Fruit fly (Drosophila melanogaster) whole organism, embryonic: ENCODE measurements around the gene path.
A peak's percentile ranks its signal among the peaks of the same experiment; 100 is the strongest.

ENCODE experiments used
- ATbp ChIP-seq: fragments of 200-800 bp; sonication (Bioruptor generic); optimal IDR thresholded peaks from 2 replicates; lab custom pipeline; 2017; ENCODE audit warnings: missing biosample characterization, mild to moderate bottlenecking, missing genetic modification characterization, missing genetic modification reagents
- Asciz ChIP-seq: fragments of 200-800 bp; sonication (Bioruptor generic); optimal IDR thresholded peaks from 2 replicates; lab custom pipeline; 2017; ENCODE audit warnings: missing biosample characterization, mild to moderate bottlenecking, missing genetic modification characterization, missing genetic modification reagents
- Awh ChIP-seq: fragments of 200-800 bp; sonication (Bioruptor generic); IDR thresholded peaks from 2 replicates; pipeline ENCODE4, ENCODE4 v1.3.6; 2022; ENCODE audit warnings: missing biosample characterization, missing genetic modification characterization
- Bdp1 ChIP-seq: fragments of 200-800 bp; sonication (Bioruptor generic); optimal IDR thresholded peaks from 3 replicates; lab custom pipeline; 2016; ENCODE audit warnings: missing biosample characterization, missing genetic modification characterization
- BtbVII ChIP-seq: fragments of 200-800 bp; sonication (Bioruptor generic); optimal IDR thresholded peaks from 3 replicates; lab custom pipeline; 2017; ENCODE audit warnings: missing biosample characterization, mild to moderate bottlenecking, missing genetic modification characterization
- CG10366 ChIP-seq: fragments of 200-800 bp; sonication (Bioruptor generic); IDR thresholded peaks from 2 replicates; pipeline ENCODE4 v1.3.6; 2022; ENCODE audit warnings: missing biosample characterization, missing genetic modification characterization
- CG10431 ChIP-seq: fragments of 200-800 bp; sonication (Bioruptor generic); optimal IDR thresholded peaks from 3 replicates; lab custom pipeline; 2018; ENCODE audit warnings: missing biosample characterization, mild to moderate bottlenecking, missing genetic modification characterization
- CG11723 ChIP-seq: fragments of 200-800 bp; sonication (Bioruptor generic); optimal IDR thresholded peaks from 2 replicates; lab custom pipeline; 2017; ENCODE audit warnings: missing biosample characterization, mild to moderate bottlenecking, missing genetic modification characterization
- CG14050 ChIP-seq: fragments of 200-800 bp; sonication (Bioruptor generic); IDR thresholded peaks from 3 replicates; pipeline ENCODE4 v1.3.6; 2022; ENCODE audit warnings: missing biosample characterization, missing genetic modification characterization
- CG15269 ChIP-seq: fragments of 200-800 bp; sonication (Bioruptor generic); optimal IDR thresholded peaks from 2 replicates; lab custom pipeline; 2018; ENCODE audit warnings: missing biosample characterization, mild to moderate bottlenecking, missing genetic modification characterization, moderate library complexity
- CG1603 ChIP-seq: fragments of 200-800 bp; sonication (Bioruptor generic); optimal IDR thresholded peaks from 2 replicates; lab custom pipeline; 2019; ENCODE audit warnings: missing biosample characterization, mild to moderate bottlenecking, missing genetic modification characterization, moderate library complexity
- CG17612 ChIP-seq: fragments of 200-800 bp; sonication (Bioruptor generic); IDR thresholded peaks from 2 replicates; pipeline ENCODE4 v1.3.6; 2022; ENCODE audit warnings: missing biosample characterization, missing genetic modification characterization
- CG17802 ChIP-seq: fragments of 200-800 bp; sonication (Bioruptor generic); optimal IDR thresholded peaks from 2 replicates; lab custom pipeline; 2018; ENCODE audit warnings: missing biosample characterization, mild to moderate bottlenecking, missing genetic modification characterization, moderate library complexity
- CG18011 ChIP-seq: fragments of 200-800 bp; sonication (Bioruptor generic); optimal IDR thresholded peaks from 2 replicates; lab custom pipeline; 2017; ENCODE audit warnings: missing biosample characterization, missing genetic modification characterization, mild to moderate bottlenecking, moderate library complexity, missing genotype
- CG1832 ChIP-seq: fragments of 200-800 bp; sonication (Bioruptor generic); optimal IDR thresholded peaks from 2 replicates; lab custom pipeline; 2017; ENCODE audit warnings: missing biosample characterization, mild to moderate bottlenecking, missing genetic modification characterization, inconsistent platforms
- CG18476 ChIP-seq: fragments of 200-800 bp; sonication (Bioruptor generic); optimal IDR thresholded peaks from 2 replicates; lab custom pipeline; 2016; ENCODE audit warnings: missing biosample characterization, mild to moderate bottlenecking, missing genetic modification characterization
- CG34376 ChIP-seq: fragments of 200-800 bp; sonication (Bioruptor generic); optimal IDR thresholded peaks from 2 replicates; lab custom pipeline; 2018; ENCODE audit warnings: missing biosample characterization, mild to moderate bottlenecking, missing genetic modification characterization
- CG4360 ChIP-seq: fragments of 200-800 bp; sonication (Bioruptor generic); IDR thresholded peaks from 2 replicates; pipeline ENCODE4 v1.3.6; 2022; ENCODE audit warnings: missing biosample characterization, missing genetic modification characterization
- CG7839 ChIP-seq: fragments of 200-800 bp; sonication (Bioruptor generic); optimal IDR thresholded peaks from 3 replicates; lab custom pipeline; 2018; ENCODE audit warnings: missing biosample characterization, mild to moderate bottlenecking, missing genetic modification characterization, moderate library complexity
- CG8281 ChIP-seq: fragments of 200-800 bp; sonication (Bioruptor generic); optimal IDR thresholded peaks from 2 replicates; lab custom pipeline; 2018; ENCODE audit warnings: missing biosample characterization, mild to moderate bottlenecking, missing genetic modification characterization, moderate library complexity
- CG9215 ChIP-seq: fragments of 200-800 bp; sonication (Bioruptor generic); IDR thresholded peaks from 2 replicates; pipeline ENCODE4 v1.3.6; 2022; ENCODE audit warnings: missing biosample characterization, missing genetic modification characterization
- CG9609 ChIP-seq: fragments of 200-800 bp; sonication (Bioruptor generic); optimal IDR thresholded peaks from 3 replicates; lab custom pipeline; 2016; ENCODE audit warnings: missing biosample characterization, missing genetic modification characterization
- CG9797 ChIP-seq: fragments of 200-800 bp; sonication (Bioruptor generic); optimal IDR thresholded peaks from 3 replicates; lab custom pipeline; 2018; ENCODE audit warnings: missing biosample characterization, mild to moderate bottlenecking, missing genetic modification characterization
- D ChIP-seq, 2 experiments: fragments of 200-800 bp in 1 of 2; fragments of >200 bp in 1 of 2; sonication (Bioruptor generic) in 1 of 2; optimal IDR thresholded peaks; 2 replicates in 1 of 2; 3 replicates in 1 of 2; lab custom pipeline; 2017; ENCODE audit warnings: mild to moderate bottlenecking in 1 of 2, missing biosample characterization in 1 of 2, missing genetic modification characterization in 1 of 2, missing genetic modification reagents in 1 of 2
- HLH4C ChIP-seq: fragments of 200-800 bp; sonication (Bioruptor generic); IDR thresholded peaks from 3 replicates; pipeline ENCODE4 v1.3.6; 2022; ENCODE audit warnings: missing biosample characterization, missing genetic modification characterization; ENCODE audit not compliant: partially characterized antibody
- Oaz ChIP-seq: fragments of 200-800 bp; sonication (Bioruptor generic); IDR thresholded peaks from 2 replicates; pipeline ENCODE4 v1.3.6; 2022; ENCODE audit warnings: missing biosample characterization, missing genetic modification characterization
- Ptx1 ChIP-seq: fragments of 200-800 bp; sonication (Bioruptor generic); IDR thresholded peaks from 2 replicates; pipeline ENCODE4 v1.3.6; 2022; ENCODE audit warnings: missing biosample characterization, missing genetic modification characterization
- Sry-β ChIP-seq: fragments of 200-800 bp; sonication (Bioruptor generic); optimal IDR thresholded peaks from 2 replicates; lab custom pipeline; 2018; ENCODE audit warnings: missing biosample characterization, mild to moderate bottlenecking, missing genetic modification characterization, moderate library complexity
- Xbp1 ChIP-seq: fragments of 200-800 bp; sonication (Bioruptor generic); optimal IDR thresholded peaks from 3 replicates; lab custom pipeline; 2016; ENCODE audit warnings: missing biosample characterization, mild to moderate bottlenecking, missing genetic modification characterization
- az2 ChIP-seq: fragments of 200-800 bp; sonication (Bioruptor generic); optimal IDR thresholded peaks from 3 replicates; lab custom pipeline; 2016; ENCODE audit warnings: missing biosample characterization, missing genetic modification characterization
- bowl ChIP-seq: fragments of 200-800 bp; sonication (Bioruptor generic); IDR thresholded peaks from 2 replicates; pipeline ENCODE4 v1.3.6; 2022; ENCODE audit warnings: missing biosample characterization, missing genetic modification characterization
- chinmo ChIP-seq: fragments of 200-800 bp; sonication (Bioruptor generic); IDR thresholded peaks from 4 replicates; pipeline ENCODE4 v1.3.6; 2022; ENCODE audit warnings: missing biosample characterization, missing genetic modification characterization; ENCODE audit not compliant: partially characterized antibody
- chn ChIP-seq: fragments of 200-800 bp; sonication (Bioruptor generic); optimal IDR thresholded peaks from 2 replicates; lab custom pipeline; 2016; ENCODE audit warnings: missing biosample characterization, missing genetic modification characterization
- gt ChIP-seq: fragments of 200-800 bp; sonication (Bioruptor generic); IDR thresholded peaks from 2 replicates; pipeline ENCODE4 v1.3.6; 2022; ENCODE audit warnings: missing biosample characterization, missing genetic modification characterization
- ham ChIP-seq: fragments of 200-800 bp; sonication (Bioruptor generic); IDR thresholded peaks from 2 replicates; pipeline ENCODE4 v1.3.6; 2022; ENCODE audit warnings: missing biosample characterization, missing genetic modification characterization
- insv ChIP-seq, 2 experiments: fragments of 200-800 bp; sonication (Bioruptor generic); optimal IDR thresholded peaks; 3 replicates each; lab custom pipeline; 2016 to 2018; ENCODE audit warnings: missing biosample characterization in 2 of 2, missing genetic modification characterization in 2 of 2
- ken ChIP-seq: fragments of 200-800 bp; sonication (Bioruptor generic); IDR thresholded peaks from 3 replicates; pipeline ENCODE4 v1.3.6; 2022; ENCODE audit warnings: missing biosample characterization, missing genetic modification characterization
- kni ChIP-seq: fragments of 200-800 bp; sonication (Bioruptor generic); optimal IDR thresholded peaks from 3 replicates; lab custom pipeline; 2017; ENCODE audit warnings: mild to moderate bottlenecking, missing biosample characterization, missing genetic modification reagents, missing genetic modification characterization
- lilli ChIP-seq: fragments of 200-800 bp; sonication (Bioruptor generic); optimal IDR thresholded peaks from 3 replicates; lab custom pipeline; 2016; ENCODE audit warnings: missing biosample characterization, missing genetic modification characterization
- oc ChIP-seq: fragments of 200-800 bp; sonication (Bioruptor generic); optimal IDR thresholded peaks from 2 replicates; lab custom pipeline; 2018; ENCODE audit warnings: missing biosample characterization, mild to moderate bottlenecking, missing genetic modification characterization, moderate library complexity
- phol ChIP-seq: fragments of 200-800 bp; sonication (Bioruptor generic); optimal IDR thresholded peaks from 3 replicates; lab custom pipeline; 2018; ENCODE audit warnings: missing biosample characterization, mild to moderate bottlenecking, missing genetic modification characterization, moderate library complexity
- psq ChIP-seq: fragments of 200-800 bp; sonication (Bioruptor generic); optimal IDR thresholded peaks from 2 replicates; lab custom pipeline; 2017; ENCODE audit warnings: missing biosample characterization, missing genetic modification characterization
- sens ChIP-seq: fragments of 200-800 bp; sonication (Bioruptor generic); peaks from one replicate; lab custom pipeline; 2016; ENCODE audit warnings: missing biosample characterization, missing genetic modification characterization
- sob ChIP-seq: fragments of 200-800 bp; sonication (Bioruptor generic); IDR thresholded peaks from 2 replicates; pipeline ENCODE4 v1.3.6; 2022; ENCODE audit warnings: missing biosample characterization, missing genetic modification characterization
- ssp ChIP-seq: fragments of 200-800 bp; sonication (Bioruptor generic); IDR thresholded peaks from 2 replicates; pipeline ENCODE4 v1.3.6; 2022; ENCODE audit warnings: missing biosample characterization, missing genetic modification characterization
- stwl ChIP-seq: fragments of 200-800 bp; sonication (Bioruptor generic); optimal IDR thresholded peaks from 3 replicates; lab custom pipeline; 2018; ENCODE audit warnings: missing biosample characterization, mild to moderate bottlenecking, missing genetic modification characterization, moderate library complexity
- sug ChIP-seq: fragments of 200-800 bp; optimal IDR thresholded peaks from 2 replicates; lab custom pipeline; 2019; ENCODE audit warnings: missing biosample characterization, mild to moderate bottlenecking, missing genetic modification characterization, moderate library complexity
- zen ChIP-seq: fragments of 200-800 bp; sonication (Bioruptor generic); optimal IDR thresholded peaks from 3 replicates; lab custom pipeline; 2018; ENCODE audit warnings: missing biosample characterization, mild to moderate bottlenecking, missing genetic modification characterization, moderate library complexity

path gene

dm6 chr3L:9505007-9505712 is at the start of gene path (continued):
- no peak; the same call in 1 of the 2 replicates for TF ChIP-seq Ptx1 (GFP tag; lab: Robert Waterston, UW)
- TF ChIP-seq CG9797, result no peak
- TF ChIP-seq Asciz (GFP tag; lab: Kevin White, UChicago), result peak; percentile 46
- peak; percentile 54 for TF ChIP-seq sens (GFP tag; lab: Kevin White, UChicago)
- peak; percentile 16; the same call in 1 of the 2 replicates for TF ChIP-seq CG10366
- no peak for TF ChIP-seq CG9609 (GFP tag; lab: Kevin White, UChicago)
- no peak for TF ChIP-seq ssp (GFP tag; lab: Robert Waterston, UW)
- TF ChIP-seq CG17612 (GFP tag; lab: Robert Waterston, UW), result no peak
- no peak for TF ChIP-seq CG9215 (GFP tag; lab: Robert Waterston, UW)
- TF ChIP-seq ham (GFP tag; lab: Robert Waterston, UW), result no peak
- TF ChIP-seq gt (GFP tag; lab: Robert Waterston, UW), result no peak
- peak; percentile 2 for TF ChIP-seq CG10431
- peak; percentile 37 for TF ChIP-seq CG15269 (tag; lab: Kevin White, UChicago)
- peak; percentile 20 for TF ChIP-seq CG1603 (tag; lab: Kevin White, UChicago)
- no peak for TF ChIP-seq D (optimal IDR thresholded peaks at IDR 0.05; lab: Kevin White, UChicago)
- TF ChIP-seq D (GFP tag; optimal IDR thresholded peaks at IDR 0.05; lab: Kevin White, UChicago), result peak; percentile 36
- TF ChIP-seq chn (GFP tag; lab: Kevin White, UChicago), result no peak
- peak; percentile 20; the same call in 2 of the 3 replicates for TF ChIP-seq CG14050 (GFP tag; lab: Robert Waterston, UW)
- no peak for TF ChIP-seq Xbp1 (GFP tag; lab: Kevin White, UChicago)
- no peak for TF ChIP-seq CG18011 (GFP tag; lab: Kevin White, UChicago)
- TF ChIP-seq ken (GFP tag; lab: Robert Waterston, UW), result no peak
- TF ChIP-seq bowl (GFP tag; lab: Robert Waterston, UW), result no peak
- TF ChIP-seq insv (GFP tag; optimal IDR thresholded peaks at IDR 0.05; lab: Kevin White, UChicago), result peak in 1 of 2 experiments; percentile 10
- TF ChIP-seq chinmo (GFP tag; lab: Robert Waterston, UW), result peak; percentile 56; the same call in 2 of the 4 replicates
- no peak for TF ChIP-seq psq (GFP tag; lab: Kevin White, UChicago)
- TF ChIP-seq sug (tag; lab: Kevin White, UChicago), result peak; percentile 9
- TF ChIP-seq stwl (tag; lab: Kevin White, UChicago), result no peak
- TF ChIP-seq CG11723 (GFP tag; lab: Kevin White, UChicago), result no peak
- peak; percentile 53 for TF ChIP-seq CG34376 (GFP tag; lab: Kevin White, UChicago)
- no peak for TF ChIP-seq CG8281 (tag; lab: Kevin White, UChicago)
- 0 out of 2 replicates have a peak, but pooled peaks have one; percentile 24 for TF ChIP-seq sob
- TF ChIP-seq az2 (GFP tag; lab: Kevin White, UChicago), result no peak
- TF ChIP-seq CG17802 (tag; lab: Kevin White, UChicago), result no peak
- TF ChIP-seq BtbVII (GFP tag; lab: Kevin White, UChicago), result peak; percentile 39
- TF ChIP-seq oc, result peak; percentile 6
- no peak for TF ChIP-seq CG4360 (GFP tag; lab: Robert Waterston, UW)
- TF ChIP-seq CG7839 (tag; lab: Kevin White, UChicago), result peak; percentile 56
- TF ChIP-seq Oaz (GFP tag; lab: Robert Waterston, UW), result no peak
- TF ChIP-seq Awh (GFP tag; lab: Robert Waterston, UW), result peak; percentile 10; the same call in 1 of the 2 replicates
- peak; percentile 29 for TF ChIP-seq kni (GFP tag; lab: Kevin White, UChicago)
- TF ChIP-seq Bdp1 (GFP tag; lab: Kevin White, UChicago), result no peak
- peak; percentile 66 for TF ChIP-seq phol (tag; lab: Kevin White, UChicago)
- no peak for TF ChIP-seq zen
- no peak for TF ChIP-seq CG18476 (GFP tag; lab: Kevin White, UChicago)
- peak; percentile 94 for TF ChIP-seq Sry-β (GFP tag; lab: Kevin White, UChicago)
- no peak for TF ChIP-seq CG1832 (GFP tag; lab: Kevin White, UChicago)
- TF ChIP-seq ATbp, result no peak
- peak; percentile 24 for TF ChIP-seq lilli (GFP tag; lab: Kevin White, UChicago)
- TF ChIP-seq HLH4C (GFP tag; lab: Robert Waterston, UW), result no peak; the same call in 2 of the 3 replicates
